Worm (Caenorhabditis elegans) whole organism, midembryonic: ENCODE measurements around the gene irld-24.

Experiments used
- T22C8.4 ChIP-seq: fragments of 200-800 bp; sonication (Bioruptor generic); IDR thresholded peaks from 2 replicates; pipeline ENCODE4 v1.3.6; 2022; ENCODE audit warnings: missing genetic modification characterization, missing compliant biosample characterization
- cog-1 ChIP-seq: sonication (generic microtip); optimal IDR thresholded peaks from 2 replicates; lab custom pipeline; 2016; ENCODE audit warnings: missing genetic modification characterization, missing compliant biosample characterization
- klf-2 ChIP-seq: fragments of 200-800 bp; sonication (Bioruptor generic); conservative IDR thresholded peaks from 2 replicates; pipeline ENCODE4 v1.3.6; 2022; ENCODE audit warnings: missing genetic modification reagents, missing genetic modification characterization, missing compliant biosample characterization
- med-1 ChIP-seq: sonication (generic microtip); optimal IDR thresholded peaks from 2 replicates; lab custom pipeline; 2017; ENCODE audit warnings: missing genetic modification characterization, mild to moderate bottlenecking, missing compliant biosample characterization, antibody characterized with exemption, missing genetic modification reagents; ENCODE audit not compliant: insufficient read depth
- ref-1 ChIP-seq: fragments of 200-800 bp; sonication (Bioruptor generic); conservative IDR thresholded peaks from 2 replicates; pipeline ENCODE4 v1.3.6; 2022; ENCODE audit warnings: missing genetic modification reagents, missing genetic modification characterization, missing compliant biosample characterization
- tab-1 ChIP-seq: fragments of 200-800 bp; sonication (Bioruptor generic); IDR thresholded peaks from 2 replicates; pipeline ENCODE4 v1.3.6; 2022; ENCODE audit warnings: missing genetic modification characterization, missing compliant biosample characterization

- TF ChIP-seq med-1: no peak
- TF ChIP-seq T22C8.4 (GFP tag; lab: Robert Waterston, UW): no peak
- TF ChIP-seq ref-1: no peak
- TF ChIP-seq cog-1 (tag; lab: Kevin White, UChicago): no peak
- TF ChIP-seq klf-2 (GFP tag; lab: Robert Waterston, UW): no peak
- TF ChIP-seq tab-1: no peak
These were observed 17.1 kb downstream of the irld-24 start for ce11 chrX:14003538-14003937.
